Worm (Caenorhabditis elegans): ENCODE data around the gene tsr-1.

Gene tsr-1

DNA sequence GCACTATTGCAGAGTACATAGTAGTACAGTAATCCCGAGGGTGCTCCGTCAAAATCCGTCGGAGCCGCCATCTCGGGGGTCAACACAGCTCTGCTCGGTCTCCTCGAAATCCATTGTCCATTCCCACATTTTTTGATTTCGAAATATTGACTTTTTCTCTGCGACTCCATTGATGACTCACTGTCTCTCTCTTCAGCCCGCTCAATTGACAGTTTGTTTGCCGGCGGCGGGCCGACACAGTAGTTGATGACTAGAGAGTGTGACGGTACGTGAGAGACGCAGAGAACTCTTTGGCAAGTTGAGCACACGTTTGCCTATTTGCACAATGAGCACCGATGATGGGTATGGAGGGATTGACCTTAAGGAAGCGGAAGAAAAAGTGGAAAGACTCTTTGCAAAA lies 18.3 kb downstream of the tsr-1 start:
- peak; percentile 88 for TF ChIP-seq F13H6.1 (tag; optimal IDR thresholded peaks at IDR 0.05)
- TF ChIP-seq ceh-82 (tag; optimal IDR thresholded peaks at IDR 0.05) = no peak
- TF ChIP-seq nhr-77 (tag; optimal IDR thresholded peaks at IDR 0.05) = no peak
- no peak for TF ChIP-seq elt-3 (tag; optimal IDR thresholded peaks at IDR 0.05)
- TF ChIP-seq zag-1 (tag; optimal IDR thresholded peaks at IDR 0.05) = no peak
- TF ChIP-seq gmeb-1 (tag; optimal IDR thresholded peaks at IDR 0.05) = no peak
- TF ChIP-seq ama-1 (optimal IDR thresholded peaks at IDR 0.05) = no peak
- TF ChIP-seq ZK546.5 (tag; optimal IDR thresholded peaks at IDR 0.05) = no peak
- TF ChIP-seq skn-1 (tag; optimal IDR thresholded peaks at IDR 0.05) = no peak
- no peak for TF ChIP-seq nhr-21 (tag; optimal IDR thresholded peaks at IDR 0.05)
- TF ChIP-seq C34F6.9 (tag; optimal IDR thresholded peaks at IDR 0.05) = no peak
- TF ChIP-seq nhr-6 (tag; optimal IDR thresholded peaks at IDR 0.05) = no peak
- TF ChIP-seq fos-1 (tag; optimal IDR thresholded peaks at IDR 0.05) = peak; percentile 85
- TF ChIP-seq nhr-129 (tag; optimal IDR thresholded peaks at IDR 0.05) = peak; percentile 65
- peak; percentile 27 for TF ChIP-seq sma-3 (GFP tag; optimal IDR thresholded peaks at IDR 0.05)
- TF ChIP-seq elt-1 (tag; optimal IDR thresholded peaks at IDR 0.05) = no peak
- TF ChIP-seq aly-2 (tag; optimal IDR thresholded peaks at IDR 0.05) = no peak
- peak; percentile 9 for TF ChIP-seq sma-9 (GFP tag; optimal IDR thresholded peaks at IDR 0.05)
- TF ChIP-seq sma-9 (tag; optimal IDR thresholded peaks at IDR 0.05) = no peak
- TF ChIP-seq peb-1 (tag; optimal IDR thresholded peaks at IDR 0.05) = peak; percentile 77
- no peak for TF ChIP-seq nhr-10 (tag; optimal IDR thresholded peaks at IDR 0.05)

DNA sequence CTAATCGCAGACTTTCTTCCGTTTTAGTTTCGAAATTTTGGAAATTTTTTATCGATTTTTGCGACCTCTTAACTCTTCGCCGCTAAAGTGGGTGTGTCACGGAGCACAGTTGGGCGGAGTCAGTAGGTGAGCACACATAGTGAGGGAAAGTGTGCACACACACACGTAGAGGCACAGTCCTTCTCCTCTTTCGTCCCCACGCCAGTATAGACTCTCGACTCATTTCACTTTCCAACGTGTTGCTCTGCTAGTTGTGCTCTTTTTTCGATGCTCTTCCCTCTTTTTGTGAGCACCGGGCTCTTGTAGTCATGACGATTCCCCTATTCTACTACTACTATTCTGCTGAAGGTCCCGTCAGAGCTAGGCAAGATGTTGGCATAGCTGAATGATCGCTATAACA lies 20.7 kb downstream of the tsr-1 start:
- peak; percentile 36 for TF ChIP-seq F13H6.1 (tag; optimal IDR thresholded peaks at IDR 0.05)
- TF ChIP-seq snpc-4 (tag; optimal IDR thresholded peaks at IDR 0.05) = no peak
- peak; percentile 47 for TF ChIP-seq ama-1 (optimal IDR thresholded peaks at IDR 0.05)
- peak; percentile 22 for TF ChIP-seq nhr-129 (tag; optimal IDR thresholded peaks at IDR 0.05)
- peak; percentile 35 for TF ChIP-seq fos-1 (tag; optimal IDR thresholded peaks at IDR 0.05)

DNA sequence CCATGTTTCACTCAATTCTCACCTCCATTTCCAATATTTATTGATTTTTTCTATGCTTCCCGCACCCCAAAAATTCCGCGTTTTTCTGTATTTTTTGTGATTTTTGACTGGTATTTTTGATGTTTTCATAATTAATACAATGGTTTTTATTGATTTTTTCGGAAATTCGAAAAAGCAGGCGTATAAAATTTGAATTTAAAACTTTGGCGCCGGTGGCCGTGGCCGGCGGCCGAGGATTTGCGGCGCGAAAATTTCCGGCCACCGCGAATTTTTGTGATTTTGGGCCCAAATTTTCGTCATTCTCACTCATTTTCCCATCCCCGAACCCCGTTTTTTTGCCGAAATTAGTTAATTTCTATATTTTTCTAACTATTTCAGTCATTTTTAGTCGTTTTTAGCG lies 22.2 kb downstream of the tsr-1 start:
- TF ChIP-seq Y55F3AM.14 (GFP tag; optimal IDR thresholded peaks at IDR 0.05) (no peak), skn-1 (tag; optimal IDR thresholded peaks at IDR 0.05) (no peak), peb-1 (tag; optimal IDR thresholded peaks at IDR 0.05) (no peak), sma-3 (GFP tag; optimal IDR thresholded peaks at IDR 0.05) (peak; percentile 46), elt-1 (tag; optimal IDR thresholded peaks at IDR 0.05) (no peak), lsy-2 (tag; optimal IDR thresholded peaks at IDR 0.05) (peak in 1 of 2 experiments; percentile 50), crh-2 (tag; optimal IDR thresholded peaks at IDR 0.05) (peak; percentile 34), ceh-16 (tag; optimal IDR thresholded peaks at IDR 0.05) (no peak), mdl-1 (tag; optimal IDR thresholded peaks at IDR 0.05) (no peak), snpc-4 (tag; optimal IDR thresholded peaks at IDR 0.05) (no peak), elt-3 (tag; optimal IDR thresholded peaks at IDR 0.05) (no peak), nhr-25 (tag; optimal IDR thresholded peaks at IDR 0.05) (no peak), unc-55 (GFP tag; optimal IDR thresholded peaks at IDR 0.05) (peak; percentile 40), C34F6.9 (tag; optimal IDR thresholded peaks at IDR 0.05) (peak; percentile 32), gmeb-1 (tag; optimal IDR thresholded peaks at IDR 0.05) (peak; percentile 80), ceh-82 (tag; optimal IDR thresholded peaks at IDR 0.05) (no peak)

DNA sequence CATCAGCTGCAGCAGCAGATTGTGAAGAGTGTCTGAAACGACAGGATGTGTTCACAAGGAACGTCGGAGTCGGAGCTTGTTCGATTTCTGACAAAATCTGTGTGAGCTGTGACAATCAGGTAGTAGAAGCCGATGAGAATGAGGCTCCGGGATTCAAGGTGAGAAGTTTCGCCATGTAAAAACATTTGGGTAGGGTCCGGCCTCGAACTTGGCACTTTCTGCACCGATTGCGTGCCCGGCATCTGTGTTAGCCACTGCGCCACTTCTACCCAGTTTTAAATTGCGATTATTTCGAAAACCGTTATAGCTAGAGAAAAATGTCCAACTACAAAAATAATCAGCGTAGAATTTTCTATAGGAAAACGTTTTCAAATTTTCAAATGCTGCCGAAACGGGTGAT lies 26.4 kb downstream of the tsr-1 start:
- TF ChIP-seq skn-1 (tag; optimal IDR thresholded peaks at IDR 0.05) = no peak
- no peak for TF ChIP-seq nhr-11 (tag; optimal IDR thresholded peaks at IDR 0.05)
- TF ChIP-seq aly-2 (tag; optimal IDR thresholded peaks at IDR 0.05) = no peak
- TF ChIP-seq crh-2 (tag; optimal IDR thresholded peaks at IDR 0.05) = no peak
- no peak for TF ChIP-seq ceh-82 (tag; optimal IDR thresholded peaks at IDR 0.05)
- no peak for TF ChIP-seq mdl-1 (tag; optimal IDR thresholded peaks at IDR 0.05)
- no peak for TF ChIP-seq elt-1 (tag; optimal IDR thresholded peaks at IDR 0.05)
- no peak for TF ChIP-seq ztf-1 (GFP tag; conservative IDR thresholded peaks at IDR 0.05)

DNA sequence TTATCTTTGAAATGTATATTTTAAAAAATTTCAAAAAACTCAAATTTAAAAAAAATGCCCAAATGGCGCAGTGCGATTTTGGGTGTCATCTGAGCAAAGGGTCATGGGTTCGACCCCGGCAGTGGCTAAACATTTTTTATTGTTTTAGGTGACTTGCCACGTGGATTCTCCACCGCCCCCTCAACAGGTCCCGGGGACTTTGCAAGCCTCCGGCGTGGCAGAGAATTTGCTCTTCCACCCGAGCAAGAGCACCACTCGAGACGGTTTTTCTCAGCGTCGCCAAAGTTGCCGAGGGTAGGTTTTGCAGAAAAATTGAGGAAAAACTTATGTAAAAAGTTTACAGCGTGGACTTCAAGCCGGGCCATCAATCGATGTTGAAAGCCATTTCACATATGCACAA lies 28.0 kb downstream of the tsr-1 start:
- TF ChIP-seq peb-1 (tag; optimal IDR thresholded peaks at IDR 0.05) = no peak
- TF ChIP-seq nhr-11 (tag; optimal IDR thresholded peaks at IDR 0.05) = no peak

DNA sequence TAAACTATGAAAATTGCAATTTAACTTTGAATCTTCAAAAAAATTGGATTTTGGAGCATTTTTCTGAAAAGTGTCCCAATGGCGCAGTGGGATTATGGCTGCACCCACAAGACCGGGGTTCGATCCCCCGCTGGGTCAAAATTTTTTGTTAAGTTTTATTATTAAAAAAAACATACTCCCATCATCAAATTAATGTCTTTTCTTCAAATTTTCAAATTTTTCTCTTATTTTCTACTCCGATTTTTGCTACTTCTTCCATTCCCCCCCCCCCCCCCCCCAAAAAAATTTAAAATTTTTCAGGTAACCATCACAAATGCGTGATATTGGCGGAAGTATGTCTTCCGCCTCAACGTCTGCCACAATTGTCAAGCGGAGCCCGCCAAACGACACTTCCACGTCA lies 30.2 kb downstream of the tsr-1 start, which contains the start of gene vab-19:
TSS of gene vab-19 (plus strand) at position 301 of the 400 bp plus-strand sequence.
- TF ChIP-seq aly-2 (tag; optimal IDR thresholded peaks at IDR 0.05) (no peak), gmeb-1 (tag; optimal IDR thresholded peaks at IDR 0.05) (no peak), elt-1 (tag; optimal IDR thresholded peaks at IDR 0.05) (no peak), nhr-12 (tag; optimal IDR thresholded peaks at IDR 0.05) (no peak), nhr-10 (tag; optimal IDR thresholded peaks at IDR 0.05) (no peak), lin-11 (tag; optimal IDR thresholded peaks at IDR 0.05) (no peak), egl-27 (tag; optimal IDR thresholded peaks at IDR 0.05) (no peak), F13H6.1 (tag; optimal IDR thresholded peaks at IDR 0.05) (no peak), nhr-25 (tag; optimal IDR thresholded peaks at IDR 0.05) (no peak), nhr-77 (tag; optimal IDR thresholded peaks at IDR 0.05) (no peak), nhr-129 (tag; optimal IDR thresholded peaks at IDR 0.05) (no peak)

Data from whole organism, L2 larva.